Worm (Caenorhabditis elegans): ENCODE data around the gene nhr-41.

Gene nhr-41

DNA sequence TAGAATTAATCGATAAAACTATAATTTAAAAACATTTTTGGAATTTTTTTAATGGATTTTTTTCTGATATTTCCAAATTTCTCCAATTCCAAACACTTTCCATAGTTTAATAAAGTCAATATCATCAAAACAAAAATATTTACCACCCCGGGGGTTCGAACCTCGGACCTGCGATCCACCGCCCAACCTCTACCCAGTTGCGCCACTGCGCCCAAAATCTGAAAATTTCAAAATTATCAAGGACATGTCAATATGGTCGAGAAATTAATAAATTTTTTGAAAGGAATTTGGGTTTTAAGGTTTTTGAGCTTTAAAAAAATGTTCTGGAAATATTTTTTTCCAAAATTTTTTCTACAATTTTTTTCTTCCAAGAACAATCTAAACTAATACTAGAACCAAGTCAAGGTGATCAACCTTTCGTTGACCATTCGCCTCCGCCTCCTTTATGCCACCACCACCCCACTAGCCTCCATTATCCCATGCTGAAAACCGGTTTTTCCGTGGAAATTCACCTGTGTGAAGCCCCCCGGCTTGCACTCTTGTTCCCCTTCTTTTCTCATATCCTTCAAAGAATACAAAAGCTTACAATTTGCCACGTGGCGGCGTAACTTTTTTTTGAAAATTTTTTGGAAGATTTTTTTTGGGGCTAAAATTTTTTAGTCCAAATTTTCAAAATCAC lies 4.3 kb upstream of the nhr-41 start:
- TF ChIP-seq sup-37 (GFP tag; optimal IDR thresholded peaks at IDR 0.05), result no peak
- TF ChIP-seq blmp-1 (tag; optimal IDR thresholded peaks at IDR 0.05), result peak; percentile 37

DNA sequence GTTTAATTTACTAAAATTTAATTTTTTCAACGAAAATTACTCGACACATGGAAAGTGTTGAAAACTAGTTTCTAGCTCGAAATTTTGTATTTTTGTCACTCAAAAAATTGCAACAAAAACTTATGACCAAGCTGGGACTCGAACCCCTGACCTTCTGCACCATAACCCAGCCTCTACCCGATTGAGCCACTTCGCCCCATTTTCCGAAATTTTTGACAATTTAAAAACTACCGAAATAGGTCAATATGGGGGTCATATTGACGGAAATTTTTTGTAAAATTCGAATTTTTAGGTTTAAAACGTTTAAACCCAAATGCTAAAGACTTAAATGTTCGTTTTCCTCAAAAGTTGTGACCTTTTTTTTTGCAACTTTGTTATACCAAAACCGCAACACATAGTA lies 515 bp upstream of the nhr-41 start:
- no peak for TF ChIP-seq unc-130 (tag; optimal IDR thresholded peaks at IDR 0.05)
- no peak for TF ChIP-seq efl-1 (optimal IDR thresholded peaks at IDR 0.05)
- TF ChIP-seq efl-1 (GFP tag; optimal IDR thresholded peaks at IDR 0.05 in 1 of 2), result peak in 1 of 2 experiments; percentile 53
- no peak for TF ChIP-seq ceh-88 (GFP tag; IDR thresholded peaks at IDR 0.05)
- TF ChIP-seq ztf-4 (tag; optimal IDR thresholded peaks at IDR 0.05), result no peak
- no peak for TF ChIP-seq fkh-8 (tag; optimal IDR thresholded peaks at IDR 0.05)

DNA sequence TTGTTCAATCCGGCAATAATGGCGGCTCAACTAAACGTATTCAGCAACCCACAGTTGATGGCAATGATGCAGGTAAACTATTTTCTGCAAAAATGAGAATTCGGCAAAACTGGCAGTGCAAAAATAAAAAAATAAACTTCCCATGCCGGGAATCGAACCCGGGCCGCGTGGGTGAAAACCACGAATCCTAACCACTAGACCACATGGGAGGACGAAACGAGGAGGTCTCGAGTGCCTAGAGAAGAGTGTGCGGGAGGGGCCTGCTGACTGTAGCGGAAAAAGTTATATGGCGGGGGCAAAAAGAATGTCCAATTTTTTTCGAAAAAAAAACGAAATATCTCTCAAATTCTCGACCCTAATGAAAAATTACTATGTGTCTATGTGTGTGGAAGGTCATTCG lies 2.1 kb downstream of the nhr-41 start:
- peak in 1 of 6 experiments; percentile 17 for TF ChIP-seq elt-3 (tag; optimal IDR thresholded peaks at IDR 0.05)
- peak; percentile 31 for TF ChIP-seq C16A3.4 (tag; optimal IDR thresholded peaks at IDR 0.05)
- peak; percentile 17 to 54 for TF ChIP-seq lsy-2 (tag; optimal IDR thresholded peaks at IDR 0.05)
- peak; percentile 6; the same call in 1 of the 2 replicates for TF ChIP-seq isw-1 (GFP tag; IDR thresholded peaks at IDR 0.05)
- TF ChIP-seq snu-23 (GFP tag; optimal IDR thresholded peaks at IDR 0.05), result peak; percentile 79
- TF ChIP-seq nhr-20 (tag; optimal IDR thresholded peaks at IDR 0.05), result peak; percentile 58
- peak; percentile 28 to 79 for TF ChIP-seq lin-35 (GFP tag; optimal IDR thresholded peaks at IDR 0.05)
- peak; percentile 17 for TF ChIP-seq pag-3 (tag; optimal IDR thresholded peaks at IDR 0.05; ENCODE audit: borderline replicate concordance, insufficient read depth)
- no peak for TF ChIP-seq egl-27 (tag; optimal IDR thresholded peaks at IDR 0.05)
- no peak for TF ChIP-seq aha-1 (tag; optimal IDR thresholded peaks at IDR 0.05)
- peak; percentile 43 for TF ChIP-seq lin-14 (GFP tag; optimal IDR thresholded peaks at IDR 0.05)
- TF ChIP-seq alr-1 (tag; optimal IDR thresholded peaks at IDR 0.05; ENCODE audit: borderline replicate concordance), result no peak
- TF ChIP-seq mep-1 (tag; optimal IDR thresholded peaks at IDR 0.05), result peak; percentile 59
- TF ChIP-seq ceh-82 (tag; optimal IDR thresholded peaks at IDR 0.05), result peak in 1 of 3 experiments; percentile 64
- peak; percentile 46 for TF ChIP-seq swsn-7 (tag; optimal IDR thresholded peaks at IDR 0.05)
- peak; percentile 7 for TF ChIP-seq irx-1 (tag; optimal IDR thresholded peaks at IDR 0.05)
- no peak for TF ChIP-seq mef-2 (tag; optimal IDR thresholded peaks at IDR 0.05)
- peak; percentile 73 for TF ChIP-seq grh-1 (GFP tag; IDR thresholded peaks at IDR 0.05)
- peak; percentile 70 for TF ChIP-seq nhr-71 (tag; optimal IDR thresholded peaks at IDR 0.05)
- TF ChIP-seq lin-13 (GFP tag; optimal IDR thresholded peaks at IDR 0.05), result peak; percentile 52
- peak; percentile 40 for TF ChIP-seq dsc-1 (tag; optimal IDR thresholded peaks at IDR 0.05)
- TF ChIP-seq nhr-85 (tag), result peak; percentile 83
- no peak for TF ChIP-seq nhr-84 (tag; optimal IDR thresholded peaks at IDR 0.05)
- peak in 1 of 2 experiments; percentile 45 for TF ChIP-seq mdl-1 (tag; optimal IDR thresholded peaks at IDR 0.05)
- peak; percentile 13 to 55 (median 32) for TF ChIP-seq dpl-1 (GFP tag; optimal IDR thresholded peaks at IDR 0.05)
- peak; percentile 77 for TF ChIP-seq nhr-90 (tag; optimal IDR thresholded peaks at IDR 0.05; ENCODE audit: poor library complexity)
- no peak for TF ChIP-seq elt-2 (tag; optimal IDR thresholded peaks at IDR 0.05)
- TF ChIP-seq fos-1 (tag; optimal IDR thresholded peaks at IDR 0.05), result no peak
- TF ChIP-seq mab-9 (GFP tag; IDR thresholded peaks at IDR 0.05), result no peak
- TF ChIP-seq nhr-19 (GFP tag; conservative IDR thresholded peaks at IDR 0.05), result peak; percentile 67
- TF ChIP-seq xbp-1 (tag; optimal IDR thresholded peaks at IDR 0.05), result peak; percentile 17
- peak; percentile 24 for TF ChIP-seq skn-1 (tag; optimal IDR thresholded peaks at IDR 0.05)
- peak; percentile 69 for TF ChIP-seq rnt-1 (tag; optimal IDR thresholded peaks at IDR 0.05)
- peak; percentile 13 for TF ChIP-seq vab-15 (tag; optimal IDR thresholded peaks at IDR 0.05)
- peak; percentile 27 to 35 for TF ChIP-seq efl-1 (optimal IDR thresholded peaks at IDR 0.05)
- peak; percentile 41 to 96 for TF ChIP-seq efl-1 (GFP tag; optimal IDR thresholded peaks at IDR 0.05 in 1 of 2)
- peak; percentile 62 for TF ChIP-seq nhr-47 (tag; optimal IDR thresholded peaks at IDR 0.05)
- peak; percentile 45 for TF ChIP-seq tbx-2 (tag; optimal IDR thresholded peaks at IDR 0.05)
- TF ChIP-seq ces-1 (GFP tag; optimal IDR thresholded peaks at IDR 0.05), result no peak

All from whole organism, L1 larva.